Worm (Caenorhabditis elegans) whole organism, L4/young adult: Measurements from ENCODE around the gene ttc-36.

ENCODE experiments used
- W03F9.2 ChIP-seq: fragments of 150-350 bp; optimal IDR thresholded peaks from 2 replicates; lab custom pipeline; 2014; ENCODE audit warnings: missing biosample characterization, missing genetic modification characterization
- him-1 ChIP-seq: sonication (generic microtip); optimal IDR thresholded peaks from 2 replicates; lab custom pipeline; 2016; ENCODE audit warnings: missing genotype, missing genetic modification reagents, missing genetic modification characterization, missing compliant biosample characterization

- no peak for TF ChIP-seq him-1 (tag; lab: Kevin White, UChicago)
- no peak for TF ChIP-seq W03F9.2 (tag; lab: Kevin White, UChicago)
Measured at ce11 chrII:9984866-9985336, 45.1 kb upstream of the ttc-36 start.
